Worm (Caenorhabditis elegans): ENCODE results near the gene ceh-76.

ceh-76 gene

ce11 chrV:7964429-7964828 lies 30.0 kb downstream of the ceh-76 start:
- no peak for TF ChIP-seq pag-3 (tag; optimal IDR thresholded peaks at IDR 0.05; ENCODE audit: borderline replicate concordance)
- no peak for TF ChIP-seq ceh-19 (GFP tag; optimal IDR thresholded peaks at IDR 0.05)
- no peak for TF ChIP-seq lim-6 (tag; optimal IDR thresholded peaks at IDR 0.05)
- no peak for TF ChIP-seq T23F11.4 (GFP tag; optimal IDR thresholded peaks at IDR 0.05)
- no peak for TF ChIP-seq che-1 (tag; optimal IDR thresholded peaks at IDR 0.05)
- no peak for TF ChIP-seq C08G9.2 (tag; optimal IDR thresholded peaks at IDR 0.05)
- no peak for TF ChIP-seq C38D4.7 (GFP tag; optimal IDR thresholded peaks at IDR 0.05)
- no peak for TF ChIP-seq dve-1 (tag; optimal IDR thresholded peaks at IDR 0.05)
- no peak for TF ChIP-seq gmeb-2 (tag; optimal IDR thresholded peaks at IDR 0.05)

- no peak for TF ChIP-seq hlh-15 (tag; optimal IDR thresholded peaks at IDR 0.05)
Observed at ce11 chrV:7958740-7959320, 35.6 kb downstream of the ceh-76 start, which contains the start of the genes clec-217 and F26D11.2. Gene clec-217 (minus strand): TSS chrV:7958840. Gene F26D11.2 (plus strand): TSS chrV:7959270.

- TF ChIP-seq dmd-4 (tag; optimal IDR thresholded peaks at IDR 0.05; ENCODE audit: borderline replicate concordance): no peak
- TF ChIP-seq pax-1 (tag; optimal IDR thresholded peaks at IDR 0.05): no peak
- no peak for TF ChIP-seq fkh-6 (tag; optimal IDR thresholded peaks at IDR 0.05)
- no peak for TF ChIP-seq T23F11.4 (GFP tag; optimal IDR thresholded peaks at IDR 0.05)
- no peak for TF ChIP-seq unc-3 (GFP tag; conservative IDR thresholded peaks at IDR 0.05)
- TF ChIP-seq unc-3 (tag; optimal IDR thresholded peaks at IDR 0.05): no peak
- TF ChIP-seq ceh-14 (tag; optimal IDR thresholded peaks at IDR 0.05): no peak
- TF ChIP-seq eyg-1 (tag; optimal IDR thresholded peaks at IDR 0.05): no peak
- no peak for TF ChIP-seq nfya-1 (tag; optimal IDR thresholded peaks at IDR 0.05)
- TF ChIP-seq Y22D7AL.16 (tag; optimal IDR thresholded peaks at IDR 0.05): no peak
- no peak for TF ChIP-seq tbx-2 (tag; optimal IDR thresholded peaks at IDR 0.05)
- no peak for TF ChIP-seq ttx-3 (tag; optimal IDR thresholded peaks at IDR 0.05)
- TF ChIP-seq fax-1 (tag; optimal IDR thresholded peaks at IDR 0.05): no peak
- TF ChIP-seq nhr-232 (tag; optimal IDR thresholded peaks at IDR 0.05): no peak
- TF ChIP-seq pat-9 (tag; optimal IDR thresholded peaks at IDR 0.05): no peak
- TF ChIP-seq lim-6 (tag; optimal IDR thresholded peaks at IDR 0.05): no peak
- TF ChIP-seq ref-2 (tag; optimal IDR thresholded peaks at IDR 0.05): no peak
- no peak for TF ChIP-seq nhr-11 (tag; optimal IDR thresholded peaks at IDR 0.05)
- TF ChIP-seq hlh-13 (GFP tag; optimal IDR thresholded peaks at IDR 0.05): no peak
- no peak for TF ChIP-seq dve-1 (tag; optimal IDR thresholded peaks at IDR 0.05)
Observed at ce11 chrV:7956218-7956617, 38.3 kb downstream of the ceh-76 start, which contains the start of gene pals-34. Gene pals-34 (minus strand): TSS chrV:7956497.

- TF ChIP-seq pros-1 (tag; optimal IDR thresholded peaks at IDR 0.05): no peak
Observed at ce11 chrV:7955168-7955567, 39.3 kb downstream of the ceh-76 start, which contains the start of gene F26D11.12. Gene F26D11.12 (minus strand): TSS chrV:7955312.

- TF ChIP-seq unc-42 (tag; optimal IDR thresholded peaks at IDR 0.05) (no peak), mec-3 (tag; optimal IDR thresholded peaks at IDR 0.05; ENCODE audit: borderline replicate concordance) (no peak)
Observed at ce11 chrV:7954552-7954951, 39.9 kb downstream of the ceh-76 start, which contains the start of gene F26D11.13. Gene F26D11.13 (minus strand): TSS chrV:7954652.

ce11 chrV:7952855-7953254 lies 41.6 kb downstream of the ceh-76 start, which contains the start of gene clec-216:
Gene clec-216 (minus strand): TSS chrV:7952955.
- TF ChIP-seq sox-2 (GFP tag; IDR thresholded peaks at IDR 0.05) (no peak), unc-3 (GFP tag; conservative IDR thresholded peaks at IDR 0.05) (no peak), unc-3 (tag; optimal IDR thresholded peaks at IDR 0.05) (no peak), hlh-30 (tag; optimal IDR thresholded peaks at IDR 0.05; ENCODE audit: insufficient read depth) (no peak), nfya-1 (tag; optimal IDR thresholded peaks at IDR 0.05) (no peak), fkh-10 (GFP tag; optimal IDR thresholded peaks at IDR 0.05) (no peak)

Measured in whole organism, late embryonic.